Fruit fly (Drosophila melanogaster) whole organism, prepupa: Measurements from ENCODE around the gene Ada1-1.
A peak's percentile ranks its signal among the peaks of the same experiment; 100 is the strongest.

ENCODE experiments used
- CG10669 ChIP-seq: fragments of 200-800 bp; sonication (Bioruptor generic); optimal IDR thresholded peaks from 3 replicates; lab custom pipeline; 2018; ENCODE audit warnings: missing biosample characterization, mild to moderate bottlenecking, missing genetic modification characterization, moderate library complexity
- CG32006 ChIP-seq: fragments of 200-800 bp; sonication (Bioruptor generic); optimal IDR thresholded peaks from 3 replicates; lab custom pipeline; 2017; ENCODE audit warnings: missing biosample characterization, mild to moderate bottlenecking, missing genetic modification characterization
- CG6163 ChIP-seq: fragments of 200-800 bp; sonication (Bioruptor generic); IDR thresholded peaks from 3 replicates; pipeline ENCODE4 v1.3.6; 2022; ENCODE audit warnings: missing biosample characterization, missing genetic modification characterization
- Eip75B ChIP-seq: fragments of 200-800 bp; sonication (Bioruptor generic); optimal IDR thresholded peaks from 3 replicates; lab custom pipeline; 2016; ENCODE audit warnings: missing biosample characterization, missing genetic modification characterization
- Hr39 ChIP-seq: fragments of 200-800 bp; sonication (Bioruptor generic); optimal IDR thresholded peaks from 2 replicates; lab custom pipeline; 2016; ENCODE audit warnings: missing biosample characterization, missing genetic modification characterization
- Met ChIP-seq: fragments of 200-800 bp; sonication (Bioruptor generic); optimal IDR thresholded peaks from 3 replicates; lab custom pipeline; 2016; ENCODE audit warnings: missing biosample characterization, missing genetic modification characterization
- Sox102F ChIP-seq: fragments of 200-800 bp; sonication (Bioruptor generic); optimal IDR thresholded peaks from 2 replicates; lab custom pipeline; 2016; ENCODE audit warnings: missing biosample characterization, mild to moderate bottlenecking, missing genetic modification characterization
- Sox15 ChIP-seq: fragments of 200-800 bp; sonication (Bioruptor generic); optimal IDR thresholded peaks from 3 replicates; lab custom pipeline; 2016; ENCODE audit warnings: missing biosample characterization, missing genetic modification characterization
- salr ChIP-seq, 2 experiments: fragments of 200-800 bp; sonication (Bioruptor generic); optimal IDR thresholded peaks; 3 replicates each; lab custom pipeline; 2016 to 2018; ENCODE audit warnings: missing biosample characterization in 2 of 2, missing genetic modification characterization in 2 of 2, mild to moderate bottlenecking in 1 of 2

DNA sequence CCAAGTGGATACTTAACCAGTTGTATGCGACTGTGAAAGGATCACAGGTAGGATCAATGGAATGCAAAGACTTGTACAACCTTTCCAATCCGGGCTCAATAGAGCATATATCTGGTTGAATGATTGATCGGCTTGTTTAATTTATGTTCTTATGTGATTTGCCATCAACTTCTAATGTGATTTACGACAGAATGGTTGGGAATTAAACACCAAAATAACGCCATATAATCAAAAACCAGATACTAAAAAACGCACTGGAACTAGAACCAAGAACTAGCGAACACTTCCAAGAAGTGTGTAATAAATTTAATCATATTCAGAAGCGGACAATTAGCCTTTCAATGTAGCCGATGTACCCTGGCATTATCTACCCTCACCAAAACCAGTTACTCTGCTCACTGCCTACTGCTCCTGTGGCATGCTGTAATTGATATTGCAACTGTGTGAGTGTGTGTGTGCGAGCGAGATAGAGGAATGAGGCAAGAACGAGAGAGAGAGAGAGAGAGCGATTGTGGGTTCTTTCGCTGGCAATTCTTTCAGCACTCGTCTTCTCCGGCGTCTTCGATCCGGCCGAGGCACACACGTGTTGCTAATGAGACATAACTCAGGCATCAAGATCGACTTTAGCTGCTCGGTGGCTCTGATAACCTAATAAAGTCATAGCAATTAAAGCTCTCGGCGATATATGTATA lies 27.9 kb upstream of the Ada1-1 start:
- peak; percentile 34 for TF ChIP-seq Sox102F
- peak; percentile 59 for TF ChIP-seq Hr39 (GFP tag; lab: Kevin White, UChicago)
- TF ChIP-seq CG10669 (GFP tag; lab: Kevin White, UChicago), result peak; percentile 59
- peak; percentile 45 for TF ChIP-seq Sox15 (GFP tag; lab: Kevin White, UChicago)
- 0 out of 3 replicates have a peak, but pooled peaks have one; percentile 6 for TF ChIP-seq CG6163
- TF ChIP-seq Eip75B (GFP tag; lab: Kevin White, UChicago), result peak; percentile 45
- TF ChIP-seq Met, result peak; percentile 60
- peak; percentile 69 for TF ChIP-seq CG32006
- TF ChIP-seq salr (GFP tag; optimal IDR thresholded peaks at IDR 0.05; lab: Kevin White, UChicago), result peak in 1 of 2 experiments; percentile 73
